Fruit fly (Drosophila melanogaster) whole organism, wandering third instar larva: Measurements from ENCODE around the gene Mettl4.

ENCODE experiments used
- GATAd ChIP-seq: sonication (Bioruptor generic); optimal IDR thresholded peaks from 2 replicates; lab custom pipeline; 2016; ENCODE audit warnings: missing biosample characterization, missing genetic modification characterization
- HLH106 ChIP-seq: fragments of 200-800 bp; optimal IDR thresholded peaks from 3 replicates; lab custom pipeline; 2019; ENCODE audit warnings: missing biosample characterization, mild to moderate bottlenecking, missing genetic modification characterization, moderate library complexity
- Vsx2 ChIP-seq: fragments of 200-300, 225-300 bp; sonication (Bioruptor generic); optimal IDR thresholded peaks from 2 replicates; lab custom pipeline; 2018; ENCODE audit warnings: missing biosample characterization, missing genetic modification characterization; ENCODE audit not compliant: partially characterized antibody
- br ChIP-seq: fragments of 200-800 bp; sonication (Bioruptor generic); optimal IDR thresholded peaks from 2 replicates; lab custom pipeline; 2016; ENCODE audit warnings: missing biosample characterization, missing genetic modification characterization
- dl ChIP-seq, 2 experiments: fragments of 175-275, 200-275 bp in 1 of 2; fragments of 200-275 bp in 1 of 2; sonication (Bioruptor generic); optimal IDR thresholded peaks; lab custom pipeline; 2018; ENCODE audit warnings: mild to moderate bottlenecking in 2 of 2, missing biosample characterization in 2 of 2, missing genetic modification characterization in 2 of 2, moderate library complexity in 2 of 2; ENCODE audit not compliant: partially characterized antibody in 2 of 2, insufficient read depth in 1 of 2
- foxo ChIP-seq, 2 experiments: fragments of 200-800 bp; sonication (Bioruptor generic); optimal IDR thresholded peaks; 2 replicates in 1 of 2; 3 replicates in 1 of 2; lab custom pipeline; 2016 to 2017; ENCODE audit warnings: missing biosample characterization in 2 of 2, missing genetic modification characterization in 2 of 2
- h ChIP-seq: fragments of 200-800 bp; sonication (Bioruptor generic); optimal IDR thresholded peaks from 3 replicates; lab custom pipeline; 2016; ENCODE audit warnings: missing biosample characterization, mild to moderate bottlenecking, missing genetic modification characterization
- lola ChIP-seq: fragments of >200 bp; optimal IDR thresholded peaks from 2 replicates; lab custom pipeline; 2017; ENCODE audit warnings: missing biosample characterization, missing genetic modification characterization
- psq ChIP-seq: fragments of 200-800 bp; sonication (Bioruptor generic); optimal IDR thresholded peaks from 3 replicates; lab custom pipeline; 2017; ENCODE audit warnings: missing biosample characterization, mild to moderate bottlenecking, missing genetic modification characterization, moderate library complexity
- usp ChIP-seq: fragments of >200 bp; optimal IDR thresholded peaks from 2 replicates; lab custom pipeline; 2017; ENCODE audit warnings: missing biosample characterization, missing genetic modification characterization

dm6 chr3R:16655494-16656493 is 4.8 kb upstream of the Mettl4 start, which contains the start of gene modSP:
- TF ChIP-seq dl (GFP tag; optimal IDR thresholded peaks at IDR 0.05; lab: Kevin White, UChicago; ENCODE audit: insufficient read depth in 1 of 2, partially characterized antibody in 2 of 2) (no peak), psq (no peak), usp (GFP tag; lab: Kevin White, UChicago) (no peak), lola (no peak), br (GFP tag; lab: Kevin White, UChicago) (peak; percentile 59), Vsx2 (peak; percentile 74), h (GFP tag; lab: Kevin White, UChicago) (peak; percentile 42), foxo (GFP tag; optimal IDR thresholded peaks at IDR 0.05; lab: Kevin White, UChicago) (peak in 1 of 2 experiments; percentile 57), GATAd (GFP tag; lab: Kevin White, UChicago) (no peak), HLH106 (tag; lab: Kevin White, UChicago) (no peak)
